Worm (Caenorhabditis elegans): ENCODE results near the gene scc-1.

ce11 chrII:4648785-4649184 lies 49.7 kb upstream of the scc-1 start, which contains the start of gene lgc-27:
- TF ChIP-seq ama-1 (optimal IDR thresholded peaks at IDR 0.05) (no peak), ceh-2 (tag; optimal IDR thresholded peaks at IDR 0.05) (no peak), ceh-14 (tag; optimal IDR thresholded peaks at IDR 0.05) (no peak), pha-4 (tag; optimal IDR thresholded peaks at IDR 0.05) (no peak), dve-1 (tag; optimal IDR thresholded peaks at IDR 0.05) (no peak), unc-42 (tag; optimal IDR thresholded peaks at IDR 0.05) (no peak)
